Fruit fly (Drosophila melanogaster) whole organism, prepupa: ENCODE measurements around the gene Mal-B1.

ENCODE experiments used
- CG11902 ChIP-seq: fragments of 200-800 bp; sonication (Bioruptor generic); optimal IDR thresholded peaks from 3 replicates; lab custom pipeline; 2016; ENCODE audit warnings: missing biosample characterization, missing genetic modification characterization
- CG16779 ChIP-seq: fragments of 200-800 bp; sonication (Bioruptor generic); optimal IDR thresholded peaks from 3 replicates; lab custom pipeline; 2017; ENCODE audit warnings: missing biosample characterization, mild to moderate bottlenecking, missing genetic modification characterization
- CG31627 ChIP-seq: fragments of 200-800 bp; sonication (Bioruptor generic); optimal IDR thresholded peaks from 3 replicates; lab custom pipeline; 2016; ENCODE audit warnings: missing biosample characterization, missing genetic modification characterization
- CG32006 ChIP-seq: fragments of 200-800 bp; sonication (Bioruptor generic); optimal IDR thresholded peaks from 3 replicates; lab custom pipeline; 2017; ENCODE audit warnings: missing biosample characterization, mild to moderate bottlenecking, missing genetic modification characterization
- eg ChIP-seq: fragments of 200-800 bp; sonication (Bioruptor generic); IDR thresholded peaks from 3 replicates; pipeline ENCODE4 v1.3.6; 2022; ENCODE audit warnings: missing biosample characterization, missing genetic modification characterization

DNA sequence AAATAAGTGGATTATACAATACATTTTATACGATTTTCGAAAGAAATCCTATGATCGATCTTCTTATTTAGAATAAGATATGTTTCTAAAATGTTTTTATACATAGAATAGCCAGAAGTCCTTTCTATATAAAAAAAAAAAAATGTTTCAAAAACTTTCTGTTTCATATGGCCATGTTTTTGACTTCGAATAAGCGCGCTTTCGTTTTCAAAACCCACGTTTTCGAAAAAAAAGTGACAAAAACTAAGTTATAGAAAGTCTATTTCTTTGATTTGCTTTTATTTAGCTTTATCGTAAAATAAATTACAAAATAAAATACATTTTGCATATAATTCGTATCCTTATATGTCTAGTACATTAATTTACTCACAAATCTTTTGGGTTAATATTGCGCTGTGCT, 37.2 kb upstream of the Mal-B1 start:
- TF ChIP-seq CG32006 (GFP tag; lab: Kevin White, UChicago), result no peak
- TF ChIP-seq CG31627 (GFP tag; lab: Kevin White, UChicago), result no peak
- no peak for TF ChIP-seq eg (GFP tag; lab: Robert Waterston, UW)
- no peak for TF ChIP-seq CG16779
- TF ChIP-seq CG11902, result no peak
